Fruit fly (Drosophila melanogaster): Measurements from ENCODE around the gene CG11417.

The CG11417 gene

dm6 chrX:1341944-1342392, 11.8 kb upstream of the CG11417 start, which contains the start of gene Naa30A (continued):
- TF ChIP-seq Dref (GFP tag; IDR thresholded peaks at IDR 0.05) (peak; percentile 93), usp (GFP tag; optimal IDR thresholded peaks at IDR 0.05) (no peak), Hand (GFP tag; optimal IDR thresholded peaks at IDR 0.05) (no peak), pum (GFP tag; optimal IDR thresholded peaks at IDR 0.05) (no peak), CG34422 (GFP tag; IDR thresholded peaks at IDR 0.05) (0 out of 3 replicates have a peak, but pooled peaks have one; percentile 15), NC2β (GFP tag; optimal IDR thresholded peaks at IDR 0.05) (no peak), slou (GFP tag; optimal IDR thresholded peaks at IDR 0.05) (no peak), Jarid2 (GFP tag; optimal IDR thresholded peaks at IDR 0.05) (no peak), Nf-YA (GFP tag; IDR thresholded peaks at IDR 0.05) (no peak), CG17328 (GFP tag; IDR thresholded peaks at IDR 0.05) (no peak), CG4617 (GFP tag; optimal IDR thresholded peaks at IDR 0.05; ENCODE audit: borderline replicate concordance) (peak; percentile 71), sd (tag; optimal IDR thresholded peaks at IDR 0.05) (no peak), Atf-2 (GFP tag; optimal IDR thresholded peaks at IDR 0.05) (no peak), C15 (GFP tag; IDR thresholded peaks at IDR 0.05) (no peak), HLH54F (GFP tag; optimal IDR thresholded peaks at IDR 0.05) (no peak), unpg (GFP tag; optimal IDR thresholded peaks at IDR 0.05) (no peak), CG31224 (GFP tag; IDR thresholded peaks at IDR 0.05) (no peak), al (GFP tag; IDR thresholded peaks at IDR 0.05) (no peak), dysf (GFP tag; IDR thresholded peaks at IDR 0.05) (no peak), Spps (tag; optimal IDR thresholded peaks at IDR 0.05) (no peak), CG17361 (GFP tag; IDR thresholded peaks at IDR 0.05) (peak; percentile 51; the same call in 2 of the 3 replicates), CG13123 (GFP tag; optimal IDR thresholded peaks at IDR 0.05) (no peak), lbe (GFP tag; optimal IDR thresholded peaks at IDR 0.05) (no peak), zen2 (GFP tag; IDR thresholded peaks at IDR 0.05; ENCODE audit: partially characterized antibody) (peak; percentile 87), ac (GFP tag; optimal IDR thresholded peaks at IDR 0.05) (no peak), Hmx (GFP tag; optimal IDR thresholded peaks at IDR 0.05) (no peak), trh (GFP tag; optimal IDR thresholded peaks at IDR 0.05) (no peak), CG12659 (GFP tag; optimal IDR thresholded peaks at IDR 0.05) (peak; percentile 33), lab (GFP tag; optimal IDR thresholded peaks at IDR 0.05) (peak; percentile 6), trem (tag; optimal IDR thresholded peaks at IDR 0.05) (peak; percentile 51), pita (GFP tag; optimal IDR thresholded peaks at IDR 0.05) (no peak), Trl (optimal IDR thresholded peaks at IDR 0.05) (no peak), Trl (GFP tag; optimal IDR thresholded peaks at IDR 0.05) (no peak), Oli (tag; optimal IDR thresholded peaks at IDR 0.05) (no peak), CTCF (GFP tag; optimal IDR thresholded peaks at IDR 0.05) (no peak), CG3838 (GFP tag; optimal IDR thresholded peaks at IDR 0.05) (no peak), Ravus (GFP tag; IDR thresholded peaks at IDR 0.05) (no peak), CG13424 (tag; optimal IDR thresholded peaks at IDR 0.05) (peak; percentile 12), pros (GFP tag; optimal IDR thresholded peaks at IDR 0.05) (no peak), tap (tag; optimal IDR thresholded peaks at IDR 0.05) (no peak), Bteb2 (GFP tag; optimal IDR thresholded peaks at IDR 0.05) (no peak), HmgZ (tag; optimal IDR thresholded peaks at IDR 0.05) (peak; percentile 42), tin (GFP tag; optimal IDR thresholded peaks at IDR 0.05) (no peak), Mad (GFP tag; optimal IDR thresholded peaks at IDR 0.05) (no peak), Lhr (GFP tag; optimal IDR thresholded peaks at IDR 0.05) (no peak), oc (tag; optimal IDR thresholded peaks at IDR 0.05) (no peak), corto (GFP tag; optimal IDR thresholded peaks at IDR 0.05) (no peak), PHDP (tag; optimal IDR thresholded peaks at IDR 0.05) (peak; percentile 14), slbo (GFP tag; IDR thresholded peaks at IDR 0.05) (no peak), CG2712 (tag; optimal IDR thresholded peaks at IDR 0.05) (peak; percentile 44), ato (GFP tag; IDR thresholded peaks at IDR 0.05; ENCODE audit: partially characterized antibody) (peak; percentile 94), sens (GFP tag) (no peak), Doc2 (GFP tag; IDR thresholded peaks at IDR 0.05) (no peak)
